Worm (Caenorhabditis elegans) whole organism, L1 larva: ENCODE measurements around the gene cri-2.

Experiments used
- C16A3.4 ChIP-seq: fragments of 150-350 bp; optimal IDR thresholded peaks from 2 replicates; lab custom pipeline; 2014; ENCODE audit warnings: missing biosample characterization, missing genetic modification characterization
- F16B12.6 ChIP-seq: fragments of 150-350 bp; optimal IDR thresholded peaks from 2 replicates; lab custom pipeline; 2014; ENCODE audit warnings: missing biosample characterization, missing genetic modification characterization
- Y116A8C.19 ChIP-seq: sonication (generic microtip); optimal IDR thresholded peaks from 2 replicates; lab custom pipeline; 2016; ENCODE audit warnings: missing compliant biosample characterization, missing genetic modification characterization, borderline replicate concordance
- aha-1 ChIP-seq: fragments of 150-350 bp; optimal IDR thresholded peaks from 2 replicates; lab custom pipeline; 2014; ENCODE audit warnings: missing biosample characterization, missing genetic modification characterization
- alr-1 ChIP-seq: fragments of 200-800 bp; sonication (Bioruptor generic); optimal IDR thresholded peaks from 2 replicates; lab custom pipeline; 2018; ENCODE audit warnings: borderline replicate concordance, mild to moderate bottlenecking, missing genetic modification characterization, missing compliant biosample characterization
- ceh-8 ChIP-seq: fragments of 200-800 bp; sonication (Bioruptor generic); optimal IDR thresholded peaks from 2 replicates; lab custom pipeline; 2018; ENCODE audit warnings: mild to moderate bottlenecking, missing genetic modification characterization, moderate library complexity, missing compliant biosample characterization
- ceh-90 ChIP-seq: sonication (generic microtip); optimal IDR thresholded peaks from 2 replicates; lab custom pipeline; 2016; ENCODE audit warnings: missing genetic modification characterization, missing compliant biosample characterization
- ces-1 ChIP-seq: fragments of 150-350 bp; optimal IDR thresholded peaks from 2 replicates; lab custom pipeline; 2014; ENCODE audit warnings: missing biosample characterization, missing genetic modification reagents, missing genetic modification characterization
- efl-1 ChIP-seq, 4 experiments: fragments of 150-350 bp; optimal IDR thresholded peaks in 3 of 4; peaks in 1 of 4; 1 replicate in 1 of 4; 2 replicates in 3 of 4; lab custom pipeline; 2014; ENCODE audit warnings: missing biosample characterization in 2 of 4, missing genetic modification characterization in 2 of 4, missing genetic modification reagents in 2 of 4
- efl-3 ChIP-seq: fragments of 200-800 bp; sonication (Bioruptor generic); optimal IDR thresholded peaks from 2 replicates; lab custom pipeline; 2018; ENCODE audit warnings: mild to moderate bottlenecking, missing genetic modification characterization, missing compliant biosample characterization
- elt-2 ChIP-seq: sonication (generic microtip); optimal IDR thresholded peaks from 2 replicates; lab custom pipeline; 2016; ENCODE audit warnings: missing genetic modification characterization, mild to moderate bottlenecking, inconsistent platforms, missing compliant biosample characterization, missing genetic modification reagents
- elt-3 ChIP-seq, 6 experiments: fragments of 150-350 bp in 1 of 6; sonication (generic microtip); optimal IDR thresholded peaks; 2 replicates each; lab custom pipeline; 2017 to 2018; ENCODE audit warnings: missing biosample characterization in 6 of 6, missing genetic modification characterization in 6 of 6, inconsistent platforms in 1 of 6
- fkh-8 ChIP-seq: sonication (generic microtip); optimal IDR thresholded peaks from 2 replicates; lab custom pipeline; 2016; ENCODE audit warnings: mild to moderate bottlenecking, missing genetic modification characterization, missing compliant biosample characterization
- grh-1 ChIP-seq: fragments of 200-800 bp; sonication (Bioruptor generic); IDR thresholded peaks from 2 replicates; pipeline ENCODE4 v1.3.6; 2022; ENCODE audit warnings: missing genetic modification reagents, missing genetic modification characterization, missing compliant biosample characterization
- hlh-17 ChIP-seq: fragments of 200-800 bp; sonication (Bioruptor generic); optimal IDR thresholded peaks from 2 replicates; lab custom pipeline; 2018; ENCODE audit warnings: missing genetic modification characterization, mild to moderate bottlenecking, missing compliant biosample characterization, moderate library complexity, borderline replicate concordance
- hlh-4 ChIP-seq: sonication (generic microtip); optimal IDR thresholded peaks from 2 replicates; lab custom pipeline; 2016; ENCODE audit warnings: mild to moderate bottlenecking, missing genetic modification characterization, missing compliant biosample characterization
- hpl-2 ChIP-seq: fragments of 150-350 bp; optimal IDR thresholded peaks from 2 replicates; lab custom pipeline; 2014; ENCODE audit warnings: missing biosample characterization, missing genetic modification reagents, missing genetic modification characterization
- irx-1 ChIP-seq: sonication (generic microtip); optimal IDR thresholded peaks from 2 replicates; lab custom pipeline; 2016; ENCODE audit warnings: missing genetic modification characterization, missing compliant biosample characterization
- jun-1 ChIP-seq: fragments of 150-350 bp; optimal IDR thresholded peaks from 2 replicates; lab custom pipeline; 2014; ENCODE audit warnings: missing biosample characterization, missing genetic modification reagents, missing genetic modification characterization
- lin-14 ChIP-seq: fragments of 200-800 bp; sonication (Bioruptor generic); optimal IDR thresholded peaks from 2 replicates; lab custom pipeline; 2018; ENCODE audit warnings: mild to moderate bottlenecking, missing genetic modification characterization, moderate library complexity, missing compliant biosample characterization
- lin-35 ChIP-seq, 2 experiments: fragments of 150-350 bp; optimal IDR thresholded peaks; 2 replicates each; lab custom pipeline; 2014; ENCODE audit warnings: missing biosample characterization in 2 of 2, missing genetic modification characterization in 2 of 2, missing genetic modification reagents in 2 of 2
- lsy-2 ChIP-seq, 2 experiments: fragments of 150-350 bp; optimal IDR thresholded peaks; 2 replicates each; lab custom pipeline; 2014; ENCODE audit warnings: missing biosample characterization in 2 of 2, missing genetic modification characterization in 2 of 2
- mep-1 ChIP-seq: fragments of 150-350 bp; optimal IDR thresholded peaks from 2 replicates; lab custom pipeline; 2014; ENCODE audit warnings: missing biosample characterization, missing genetic modification characterization
- nhr-11 ChIP-seq: fragments of 150-350 bp; optimal IDR thresholded peaks from 2 replicates; lab custom pipeline; 2014; ENCODE audit warnings: missing biosample characterization, missing genetic modification characterization
- nhr-237 ChIP-seq: fragments of 150-350 bp; optimal IDR thresholded peaks from 2 replicates; lab custom pipeline; 2014; ENCODE audit warnings: missing biosample characterization, missing genetic modification characterization
- nhr-28 ChIP-seq: fragments of 150-350 bp; optimal IDR thresholded peaks from 2 replicates; lab custom pipeline; 2014; ENCODE audit warnings: missing biosample characterization, missing genetic modification characterization
- nhr-47 ChIP-seq: sonication (generic microtip); optimal IDR thresholded peaks from 2 replicates; lab custom pipeline; 2016; ENCODE audit warnings: mild to moderate bottlenecking, missing genetic modification characterization, moderate library complexity, missing compliant biosample characterization
- nhr-71 ChIP-seq: sonication (generic microtip); optimal IDR thresholded peaks from 2 replicates; lab custom pipeline; 2016; ENCODE audit warnings: mild to moderate bottlenecking, missing genetic modification characterization, moderate library complexity, missing compliant biosample characterization
- nhr-85 ChIP-seq: sonication (generic microtip); peaks from one replicate; lab custom pipeline; 2016; ENCODE audit warnings: missing genetic modification characterization, inconsistent platforms, missing compliant biosample characterization
- skn-1 ChIP-seq: fragments of 150-350 bp; optimal IDR thresholded peaks from 2 replicates; lab custom pipeline; 2014; ENCODE audit warnings: missing biosample characterization, missing genetic modification characterization
- snpc-4 ChIP-seq: fragments of 150-350 bp; optimal IDR thresholded peaks from 2 replicates; lab custom pipeline; 2014; ENCODE audit warnings: missing biosample characterization, missing genetic modification characterization
- sox-4 ChIP-seq: sonication (generic microtip); optimal IDR thresholded peaks from 2 replicates; lab custom pipeline; 2016; ENCODE audit warnings: missing genetic modification characterization, missing compliant biosample characterization
- sup-37 ChIP-seq: fragments of 200-800 bp; sonication (Bioruptor generic); optimal IDR thresholded peaks from 2 replicates; lab custom pipeline; 2018; ENCODE audit warnings: mild to moderate bottlenecking, missing genetic modification characterization, missing compliant biosample characterization
- unc-86 ChIP-seq: sonication (generic microtip); optimal IDR thresholded peaks from 2 replicates; lab custom pipeline; 2016; ENCODE audit warnings: missing genetic modification characterization, missing compliant biosample characterization
- unc-98 ChIP-seq: fragments of 200-800 bp; sonication (Bioruptor generic); IDR thresholded peaks from 2 replicates; pipeline ENCODE4 v1.3.6; 2022; ENCODE audit warnings: missing genetic modification characterization, missing compliant biosample characterization
- xbp-1 ChIP-seq: sonication (generic microtip); optimal IDR thresholded peaks from 2 replicates; lab custom pipeline; 2016; ENCODE audit warnings: missing genetic modification characterization, missing compliant biosample characterization
- ztf-11 ChIP-seq, 2 experiments: sonication (generic microtip); optimal IDR thresholded peaks; 2 replicates each; lab custom pipeline; 2016 to 2017; ENCODE audit warnings: missing genetic modification characterization in 2 of 2, missing biosample characterization in 1 of 2, missing compliant biosample characterization in 1 of 2
- ztf-4 ChIP-seq: fragments of 150-350 bp; optimal IDR thresholded peaks from 2 replicates; lab custom pipeline; 2014; ENCODE audit warnings: missing biosample characterization, missing genetic modification characterization

cri-2 gene

ce11 chrV:8211993-8212392, 10.4 kb downstream of the cri-2 start (continued):
- TF ChIP-seq hlh-17 (GFP tag; lab: Kevin White, UChicago) (no peak), F16B12.6 (tag; lab: Kevin White, UChicago) (no peak), ceh-8 (GFP tag; lab: Kevin White, UChicago) (no peak), ztf-4 (tag; lab: Kevin White, UChicago) (peak; percentile 33), nhr-11 (tag; lab: Kevin White, UChicago) (peak; percentile 17), xbp-1 (tag; lab: Kevin White, UChicago) (peak; percentile 11), efl-1 (optimal IDR thresholded peaks at IDR 0.05; lab: Kevin White, UChicago) (no peak), efl-1 (GFP tag; optimal IDR thresholded peaks at IDR 0.05 in 1 of 2; lab: Kevin White, UChicago) (no peak), unc-86 (tag; lab: Kevin White, UChicago) (peak; percentile 30), nhr-47 (tag; lab: Kevin White, UChicago) (peak; percentile 78), nhr-237 (tag; lab: Kevin White, UChicago) (no peak), elt-3 (tag; optimal IDR thresholded peaks at IDR 0.05; lab: Kevin White, UChicago) (no peak), sox-4 (tag; lab: Kevin White, UChicago) (peak; percentile 90), nhr-71 (peak; percentile 82), hlh-4 (tag; lab: Kevin White, UChicago) (peak; percentile 62), ceh-90 (tag; lab: Kevin White, UChicago) (no peak)

- peak; percentile 67 for TF ChIP-seq elt-2
- TF ChIP-seq lin-35 (GFP tag; optimal IDR thresholded peaks at IDR 0.05; lab: Kevin White, UChicago): peak in 1 of 2 experiments; percentile 10
- no peak for TF ChIP-seq jun-1 (tag; lab: Kevin White, UChicago)
- no peak for TF ChIP-seq ces-1 (GFP tag; lab: Kevin White, UChicago)
- TF ChIP-seq, all 84 proteins: peak for 2
Measured at ce11 chrV:8212816-8213215, 11.2 kb downstream of the cri-2 start.

ce11 chrV:8213868-8214267, 12.3 kb downstream of the cri-2 start, which contains the start of gene K07C11.7:
Gene K07C11.7, minus strand, starts transcription at chrV:8213968.
- TF ChIP-seq fkh-8 (tag; lab: Kevin White, UChicago) (no peak), F16B12.6 (tag; lab: Kevin White, UChicago) (no peak), ztf-11 (tag; optimal IDR thresholded peaks at IDR 0.05; lab: Kevin White, UChicago) (no peak), unc-86 (tag; lab: Kevin White, UChicago) (no peak), grh-1 (GFP tag; lab: Robert Waterston, UW) (no peak), C16A3.4 (tag; lab: Kevin White, UChicago) (no peak), irx-1 (no peak), mep-1 (tag; lab: Kevin White, UChicago) (no peak), skn-1 (tag; lab: Kevin White, UChicago) (no peak), efl-3 (GFP tag; lab: Kevin White, UChicago) (no peak), ceh-90 (tag; lab: Kevin White, UChicago) (no peak), nhr-28 (no peak), jun-1 (tag; lab: Kevin White, UChicago) (no peak), Y116A8C.19 (tag; lab: Kevin White, UChicago) (no peak), sup-37 (no peak), alr-1 (tag; lab: Kevin White, UChicago) (no peak), nhr-85 (tag; lab: Kevin White, UChicago) (no peak)

ce11 chrV:8215158-8215557, 13.6 kb downstream of the cri-2 start:
- TF ChIP-seq efl-1 (optimal IDR thresholded peaks at IDR 0.05; lab: Kevin White, UChicago) (no peak), efl-1 (GFP tag; optimal IDR thresholded peaks at IDR 0.05 in 1 of 2; lab: Kevin White, UChicago) (no peak), unc-98 (GFP tag; lab: Robert Waterston, UW) (no peak), lsy-2 (tag; optimal IDR thresholded peaks at IDR 0.05; lab: Kevin White, UChicago) (peak in 1 of 2 experiments; percentile 5), nhr-85 (tag; lab: Kevin White, UChicago) (no peak), lin-35 (GFP tag; optimal IDR thresholded peaks at IDR 0.05; lab: Kevin White, UChicago) (no peak), lin-14 (peak; percentile 49), snpc-4 (tag; lab: Kevin White, UChicago) (no peak), aha-1 (no peak), hpl-2 (GFP tag; lab: Kevin White, UChicago) (no peak)
